Worm (Caenorhabditis elegans) whole organism, L4/young adult: ENCODE measurements around the gene ctf-18.

ENCODE experiments used
- W03F9.2 ChIP-seq: fragments of 150-350 bp; optimal IDR thresholded peaks from 2 replicates; lab custom pipeline; 2014; ENCODE audit warnings: missing biosample characterization, missing genetic modification characterization
- dao-5 ChIP-seq: sonication (generic microtip); optimal IDR thresholded peaks from 2 replicates; lab custom pipeline; 2016; ENCODE audit warnings: missing genotype, missing genetic modification characterization, moderate library complexity, missing compliant biosample characterization
- him-1 ChIP-seq: sonication (generic microtip); optimal IDR thresholded peaks from 2 replicates; lab custom pipeline; 2016; ENCODE audit warnings: missing genotype, missing genetic modification reagents, missing genetic modification characterization, missing compliant biosample characterization

The ctf-18 gene

ce11 chrIV:10144909-10145308 is 18.5 kb upstream of the ctf-18 start:
- TF ChIP-seq dao-5 (tag; lab: Kevin White, UChicago) (no peak), W03F9.2 (tag; lab: Kevin White, UChicago) (no peak), him-1 (tag; lab: Kevin White, UChicago) (no peak)

- TF ChIP-seq W03F9.2 (tag; lab: Kevin White, UChicago) (no peak), him-1 (tag; lab: Kevin White, UChicago) (no peak), dao-5 (tag; lab: Kevin White, UChicago) (no peak)
These were observed 18.0 kb upstream of the ctf-18 start for ce11 chrIV:10144487-10144886.

DNA sequence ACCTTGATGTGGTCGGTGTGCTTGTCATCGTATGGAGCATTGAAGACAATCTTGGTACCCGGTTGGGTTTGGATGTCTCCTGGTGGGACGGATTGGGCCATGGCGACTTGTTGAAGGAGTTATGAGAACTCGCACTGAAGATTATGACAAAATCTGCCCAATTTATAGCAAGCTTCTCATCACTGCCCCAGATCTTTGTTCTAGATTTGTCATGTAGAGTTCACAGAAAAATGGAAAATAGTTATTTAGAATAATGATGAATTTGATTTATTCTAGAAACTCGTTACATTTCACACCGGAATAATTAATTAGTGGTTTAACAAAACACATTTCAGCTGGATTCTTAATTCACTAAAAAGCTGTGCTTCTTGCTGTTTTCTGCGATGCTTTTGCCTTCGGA is 17.2 kb upstream of the ctf-18 start, which contains the start of gene msp-38:
msp-38 (minus strand) TSS at position 101 of the 400 bp plus-strand sequence.
- no peak for TF ChIP-seq W03F9.2 (tag; lab: Kevin White, UChicago)
- no peak for TF ChIP-seq him-1 (tag; lab: Kevin White, UChicago)
- no peak for TF ChIP-seq dao-5 (tag; lab: Kevin White, UChicago)

DNA sequence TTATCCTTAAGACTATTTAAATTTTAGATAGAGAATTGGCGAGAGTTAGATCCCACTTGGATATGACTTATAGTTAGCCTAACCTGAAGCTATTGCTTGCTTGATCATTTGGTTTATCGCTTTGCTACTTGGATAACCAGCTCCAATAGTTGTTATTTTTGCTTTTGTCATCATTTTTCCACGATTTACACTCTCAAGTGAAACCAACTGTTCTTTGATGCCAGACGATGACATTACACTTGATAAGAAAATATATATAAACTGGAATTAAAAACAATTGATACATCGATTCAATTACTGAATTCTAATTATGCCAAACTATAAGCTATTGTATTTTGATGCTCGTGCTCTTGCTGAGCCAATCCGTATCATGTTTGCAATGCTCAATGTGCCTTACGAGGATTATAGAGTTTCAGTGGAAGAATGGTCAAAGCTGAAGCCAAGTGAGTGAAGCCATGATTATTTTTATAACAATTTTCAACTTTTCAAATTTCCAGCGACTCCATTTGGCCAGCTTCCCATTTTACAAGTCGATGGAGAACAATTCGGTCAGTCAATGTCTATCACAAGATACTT is 15.6 kb upstream of the ctf-18 start, which contains the start of the genes gst-2, gst-4 and dhs-12:
gst-2 (minus strand) TSS at position 132 of the 576 bp plus-strand sequence.
gst-4 (plus strand) TSS at position 296 of the 576 bp plus-strand sequence.
dhs-12 (plus strand) TSS at position 526 of the 576 bp plus-strand sequence.
- no peak for TF ChIP-seq dao-5 (tag; lab: Kevin White, UChicago)
- no peak for TF ChIP-seq W03F9.2 (tag; lab: Kevin White, UChicago)
- no peak for TF ChIP-seq him-1 (tag; lab: Kevin White, UChicago)

- no peak for TF ChIP-seq him-1 (tag; lab: Kevin White, UChicago)
- TF ChIP-seq W03F9.2 (tag; lab: Kevin White, UChicago) = no peak
- TF ChIP-seq dao-5 (tag; lab: Kevin White, UChicago) = no peak
These were observed 13.7 kb upstream of the ctf-18 start, which contains the start of gene gst-3 for ce11 chrIV:10140143-10140542. Gene gst-3 (minus strand): TSS chrIV:10140243.

DNA sequence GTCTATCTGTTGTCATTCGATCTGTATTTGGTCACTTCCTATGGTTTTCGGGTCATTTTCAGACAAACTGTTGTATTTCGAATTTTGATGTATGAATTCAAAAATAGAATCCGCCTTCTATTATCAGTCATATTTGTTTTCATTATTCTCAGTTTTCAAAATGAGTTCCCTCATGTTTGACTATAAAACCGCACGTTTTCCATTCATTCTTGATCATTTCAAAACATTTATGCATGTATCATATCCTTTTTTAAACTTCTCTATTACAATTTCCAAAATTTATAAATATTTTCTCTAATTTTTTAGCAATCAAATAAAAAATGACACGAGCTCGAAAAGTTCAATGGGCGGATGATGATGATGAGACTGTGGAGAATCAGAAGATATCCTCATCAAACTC is 11.4 kb upstream of the ctf-18 start, which contains the start of gene K08F4.12:
K08F4.12 (plus strand) TSS at position 301 of the 400 bp plus-strand sequence.
- TF ChIP-seq him-1 (tag; lab: Kevin White, UChicago) (no peak), W03F9.2 (tag; lab: Kevin White, UChicago) (no peak), dao-5 (tag; lab: Kevin White, UChicago) (no peak)

DNA sequence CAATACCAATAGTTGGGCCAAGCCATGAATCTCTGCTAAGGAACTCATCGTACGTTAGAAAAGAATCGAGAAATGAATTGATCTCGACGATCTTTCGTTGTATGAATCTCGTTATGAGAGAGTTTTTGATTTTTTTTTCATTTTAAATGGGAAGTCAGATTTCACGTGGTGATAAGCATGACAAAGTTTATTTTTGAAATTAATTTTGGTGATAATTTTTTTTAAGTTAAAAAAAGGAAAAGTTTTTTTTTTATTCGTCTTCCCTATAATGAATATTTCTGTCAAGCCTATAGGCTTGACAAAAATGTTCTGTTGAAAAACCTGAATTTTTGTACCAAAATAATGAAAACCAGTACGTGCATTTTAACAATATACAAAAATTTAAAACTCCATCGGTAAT is 9.4 kb upstream of the ctf-18 start, which contains the start of gene K08F4.5:
K08F4.5 (minus strand) TSS at position 101 of the 400 bp plus-strand sequence.
- TF ChIP-seq W03F9.2 (tag; lab: Kevin White, UChicago) (no peak), dao-5 (tag; lab: Kevin White, UChicago) (no peak), him-1 (tag; lab: Kevin White, UChicago) (no peak)

ce11 chrIV:10129957-10130356 is 3.5 kb upstream of the ctf-18 start, which contains the start of gene glt-3:
Gene glt-3 (plus strand): TSS chrIV:10130257.
- TF ChIP-seq him-1 (tag; lab: Kevin White, UChicago) (no peak), dao-5 (tag; lab: Kevin White, UChicago) (no peak), W03F9.2 (tag; lab: Kevin White, UChicago) (no peak)

DNA sequence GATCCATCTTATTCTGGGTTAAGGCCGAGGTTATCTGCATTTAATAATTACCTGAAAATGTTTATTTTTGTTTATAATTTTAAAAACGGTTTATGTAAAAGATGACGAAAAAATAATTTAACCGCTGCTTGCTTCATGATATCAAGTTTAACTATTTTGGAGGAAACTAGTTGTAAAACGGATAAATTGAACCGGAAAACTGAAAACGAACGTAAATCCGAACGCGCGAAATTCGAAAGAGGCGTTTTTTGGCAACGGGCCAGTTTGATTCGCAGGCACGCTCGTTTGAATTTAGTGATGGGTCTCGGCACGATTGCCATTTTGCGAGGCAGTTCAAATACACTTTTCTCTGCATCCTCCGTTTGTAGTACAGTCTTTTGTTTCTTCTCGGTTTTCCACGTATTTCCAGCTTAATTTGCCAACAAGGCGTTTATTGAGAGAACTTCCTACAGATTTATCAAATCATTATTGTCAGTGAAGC is 2.5 kb upstream of the ctf-18 start, which contains the start of the genes gtbp-1 and K08F4.3:
gtbp-1 (minus strand) TSS at position 51 of the 481 bp plus-strand sequence.
K08F4.3 (plus strand) TSS at position 352 of the 481 bp plus-strand sequence.
- TF ChIP-seq dao-5 (tag; lab: Kevin White, UChicago) (no peak), him-1 (tag; lab: Kevin White, UChicago) (no peak), W03F9.2 (tag; lab: Kevin White, UChicago) (peak; percentile 81)

ce11 chrIV:10128446-10128845 is 2.0 kb upstream of the ctf-18 start:
- no peak for TF ChIP-seq dao-5 (tag; lab: Kevin White, UChicago)
- TF ChIP-seq W03F9.2 (tag; lab: Kevin White, UChicago) = no peak
- TF ChIP-seq him-1 (tag; lab: Kevin White, UChicago) = no peak

- TF ChIP-seq W03F9.2 (tag; lab: Kevin White, UChicago) = no peak
- TF ChIP-seq dao-5 (tag; lab: Kevin White, UChicago) = no peak
- TF ChIP-seq him-1 (tag; lab: Kevin White, UChicago) = no peak
These were observed 4.2 kb downstream of the ctf-18 start, which contains the start of gene irld-21 for ce11 chrIV:10122205-10122604. Gene irld-21 (minus strand): TSS chrIV:10122305.

DNA sequence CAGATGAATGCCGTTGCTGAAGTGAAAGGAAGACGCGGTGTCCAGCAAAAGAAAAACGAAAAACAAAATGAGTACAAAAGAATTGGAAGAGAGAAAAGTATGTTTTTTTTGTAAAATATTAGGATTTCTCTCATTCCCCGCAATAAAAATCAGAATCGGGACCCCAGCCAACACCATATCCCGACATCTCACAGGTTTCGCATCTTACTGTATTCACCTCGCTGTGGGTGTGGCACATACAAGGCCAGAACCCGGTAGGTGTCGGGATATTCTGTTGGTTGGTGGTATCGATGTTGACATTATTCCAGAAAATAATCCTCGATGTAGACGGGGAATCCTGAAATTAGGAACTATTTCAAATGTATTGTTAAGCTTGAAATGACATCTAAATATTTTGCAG is 9.7 kb downstream of the ctf-18 start:
- TF ChIP-seq him-1 (tag; lab: Kevin White, UChicago) (no peak), W03F9.2 (tag; lab: Kevin White, UChicago) (no peak), dao-5 (tag; lab: Kevin White, UChicago) (no peak)

DNA sequence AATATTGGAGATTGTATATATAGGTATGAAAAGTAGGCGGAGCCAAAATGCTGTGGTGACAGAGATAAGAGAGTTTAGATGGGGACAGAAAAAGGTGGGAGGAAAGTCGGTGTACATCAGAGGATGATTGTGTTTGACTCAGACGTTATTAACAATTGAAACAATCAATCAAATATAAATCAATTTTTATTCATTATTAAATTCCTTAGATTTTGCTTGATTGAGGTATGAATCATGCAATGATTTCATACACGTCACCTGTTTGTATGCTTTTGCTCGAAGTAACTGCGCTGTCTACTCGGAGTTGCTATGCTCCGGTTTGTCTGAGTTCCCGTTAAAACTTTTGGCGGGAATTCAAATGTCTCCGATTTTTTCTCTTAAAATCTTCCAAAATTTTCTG is 11.3 kb downstream of the ctf-18 start, which contains the start of gene C04G2.10:
C04G2.10 (plus strand) TSS at position 301 of the 400 bp plus-strand sequence.
- TF ChIP-seq dao-5 (tag; lab: Kevin White, UChicago) (no peak), W03F9.2 (tag; lab: Kevin White, UChicago) (no peak), him-1 (tag; lab: Kevin White, UChicago) (no peak)
